Worm (Caenorhabditis elegans) whole organism, late embryonic: ENCODE measurements around the gene ZK1290.14.

Experiments
- C08G9.2 ChIP-seq: sonication (generic microtip); optimal IDR thresholded peaks from 2 replicates; lab custom pipeline; 2016; ENCODE audit warnings: mild to moderate bottlenecking, missing genetic modification characterization, moderate library complexity, missing compliant biosample characterization
- K02D7.2 ChIP-seq: sonication (generic microtip); optimal IDR thresholded peaks from 2 replicates; lab custom pipeline; 2017; ENCODE audit warnings: mild to moderate bottlenecking, missing genetic modification characterization, missing compliant biosample characterization
- Y22D7AL.16 ChIP-seq: sonication (generic microtip); optimal IDR thresholded peaks from 2 replicates; lab custom pipeline; 2016; ENCODE audit warnings: missing genetic modification characterization, missing compliant biosample characterization
- ahr-1 ChIP-seq: sonication (generic microtip); optimal IDR thresholded peaks from 2 replicates; lab custom pipeline; 2016; ENCODE audit warnings: missing genetic modification characterization, missing compliant biosample characterization
- ceh-14 ChIP-seq: sonication (generic microtip); optimal IDR thresholded peaks from 2 replicates; lab custom pipeline; 2016; ENCODE audit warnings: missing genotype, missing genetic modification characterization, missing compliant biosample characterization
- ceh-18 ChIP-seq: sonication (generic microtip); optimal IDR thresholded peaks from 2 replicates; lab custom pipeline; 2016; ENCODE audit warnings: missing genetic modification characterization, missing compliant biosample characterization
- ceh-24 ChIP-seq: sonication (generic microtip); optimal IDR thresholded peaks from 2 replicates; lab custom pipeline; 2016; ENCODE audit warnings: mild to moderate bottlenecking, missing genetic modification characterization, missing compliant biosample characterization
- ceh-30 ChIP-seq: fragments of 150-350 bp; optimal IDR thresholded peaks from 2 replicates; lab custom pipeline; 2014; ENCODE audit warnings: missing biosample characterization, missing genetic modification characterization
- ceh-31 ChIP-seq: sonication (generic microtip); optimal IDR thresholded peaks from 2 replicates; lab custom pipeline; 2016; ENCODE audit warnings: missing genetic modification characterization, missing compliant biosample characterization
- ceh-45 ChIP-seq: fragments of 200-800 bp; sonication (Bioruptor generic); IDR thresholded peaks from 2 replicates; pipeline ENCODE4 v1.3.6; 2022; ENCODE audit warnings: missing genetic modification reagents, missing genetic modification characterization, missing compliant biosample characterization
- ceh-6 ChIP-seq: fragments of 200-800 bp; sonication (Bioruptor generic); optimal IDR thresholded peaks from 2 replicates; lab custom pipeline; 2018; ENCODE audit warnings: mild to moderate bottlenecking, missing genetic modification characterization, missing compliant biosample characterization
- ceh-9 ChIP-seq: sonication (generic microtip); optimal IDR thresholded peaks from 2 replicates; lab custom pipeline; 2016; ENCODE audit warnings: mild to moderate bottlenecking, missing genetic modification characterization, inconsistent platforms, missing compliant biosample characterization
- dve-1 ChIP-seq: sonication (generic microtip); optimal IDR thresholded peaks from 2 replicates; lab custom pipeline; 2017; ENCODE audit warnings: antibody characterized with exemption, mild to moderate bottlenecking, missing genetic modification characterization, missing compliant biosample characterization
- elt-2 ChIP-seq: sonication (generic microtip); optimal IDR thresholded peaks from 2 replicates; lab custom pipeline; 2016; ENCODE audit warnings: missing genetic modification reagents, missing genetic modification characterization, missing compliant biosample characterization
- elt-4 ChIP-seq: sonication (generic microtip); optimal IDR thresholded peaks from 2 replicates; lab custom pipeline; 2016; ENCODE audit warnings: missing genetic modification characterization, missing compliant biosample characterization
- eyg-1 ChIP-seq: sonication (generic microtip); optimal IDR thresholded peaks from 2 replicates; lab custom pipeline; 2016; ENCODE audit warnings: missing genotype, missing genetic modification characterization, missing compliant biosample characterization
- hlh-13 ChIP-seq: fragments of 200-800 bp; sonication (Bioruptor generic); optimal IDR thresholded peaks from 2 replicates; lab custom pipeline; 2018; ENCODE audit warnings: mild to moderate bottlenecking, missing genetic modification characterization, missing compliant biosample characterization
- hlh-6 ChIP-seq: sonication (generic microtip); optimal IDR thresholded peaks from 2 replicates; lab custom pipeline; 2016; ENCODE audit warnings: missing genotype, missing genetic modification characterization, missing compliant biosample characterization
- hlh-8 ChIP-seq: sonication (generic microtip); optimal IDR thresholded peaks from 2 replicates; lab custom pipeline; 2016; ENCODE audit warnings: missing genotype, missing genetic modification characterization, missing compliant biosample characterization
- lim-6 ChIP-seq: sonication (generic microtip); optimal IDR thresholded peaks from 2 replicates; lab custom pipeline; 2016; ENCODE audit warnings: missing genetic modification characterization, missing compliant biosample characterization
- madf-2 ChIP-seq: sonication (generic microtip); optimal IDR thresholded peaks from 2 replicates; lab custom pipeline; 2017; ENCODE audit warnings: missing genetic modification characterization, missing compliant biosample characterization
- nfya-1 ChIP-seq: sonication (generic microtip); optimal IDR thresholded peaks from 2 replicates; lab custom pipeline; 2017; ENCODE audit warnings: missing genetic modification characterization, mild to moderate bottlenecking, missing compliant biosample characterization, antibody characterized with exemption, moderate library complexity
- nhr-232 ChIP-seq: sonication (generic microtip); optimal IDR thresholded peaks from 2 replicates; lab custom pipeline; 2016; ENCODE audit warnings: missing genetic modification characterization, missing compliant biosample characterization
- pat-9 ChIP-seq: fragments of 200-800 bp; sonication (Bioruptor generic); optimal IDR thresholded peaks from 2 replicates; lab custom pipeline; 2018; ENCODE audit warnings: mild to moderate bottlenecking, missing genetic modification characterization, moderate library complexity, missing compliant biosample characterization
- pqm-1 ChIP-seq: sonication (generic microtip); optimal IDR thresholded peaks from 2 replicates; lab custom pipeline; 2016; ENCODE audit warnings: missing genetic modification characterization, missing compliant biosample characterization
- pros-1 ChIP-seq: fragments of 150-350 bp; optimal IDR thresholded peaks from 2 replicates; lab custom pipeline; 2014; ENCODE audit warnings: missing biosample characterization, missing genetic modification reagents, missing genetic modification characterization
- sdc-2 ChIP-seq: sonication (generic microtip); optimal IDR thresholded peaks from 2 replicates; lab custom pipeline; 2016; ENCODE audit warnings: missing genotype, missing genetic modification characterization, missing compliant biosample characterization
- sox-4 ChIP-seq: sonication (generic microtip); optimal IDR thresholded peaks from 2 replicates; lab custom pipeline; 2017; ENCODE audit warnings: mild to moderate bottlenecking, missing genetic modification characterization, inconsistent platforms, missing compliant biosample characterization
- syd-9 ChIP-seq: sonication (generic microtip); optimal IDR thresholded peaks from 2 replicates; lab custom pipeline; 2016; ENCODE audit warnings: mild to moderate bottlenecking, missing genetic modification characterization, moderate library complexity, missing compliant biosample characterization
- ttx-3 ChIP-seq: sonication (generic microtip); optimal IDR thresholded peaks from 2 replicates; lab custom pipeline; 2016; ENCODE audit warnings: missing genetic modification reagents, missing genetic modification characterization, missing compliant biosample characterization
- unc-3 ChIP-seq, 2 experiments: fragments of 200-800 bp in 1 of 2; sonication (Bioruptor generic) in 1 of 2; sonication (generic microtip) in 1 of 2; conservative IDR thresholded peaks in 1 of 2; optimal IDR thresholded peaks in 1 of 2; 2 replicates each; pipeline versions ENCODE4 v1.3.6 to Lab custom; 2016 to 2022; ENCODE audit warnings: missing compliant biosample characterization in 2 of 2, missing genetic modification characterization in 2 of 2, missing genetic modification reagents in 1 of 2
- unc-42 ChIP-seq: sonication (generic microtip); optimal IDR thresholded peaks from 2 replicates; lab custom pipeline; 2016; ENCODE audit warnings: missing genotype, missing genetic modification characterization, missing compliant biosample characterization
- unc-55 ChIP-seq: sonication (generic microtip); optimal IDR thresholded peaks from 2 replicates; lab custom pipeline; 2017; ENCODE audit warnings: missing biosample characterization, missing genetic modification reagents, missing genetic modification characterization
- unc-86 ChIP-seq: sonication (generic microtip); optimal IDR thresholded peaks from 2 replicates; lab custom pipeline; 2016; ENCODE audit warnings: missing genetic modification characterization, missing compliant biosample characterization
- zip-5 ChIP-seq: sonication (generic microtip); optimal IDR thresholded peaks from 2 replicates; lab custom pipeline; 2016; ENCODE audit warnings: missing genetic modification characterization, missing compliant biosample characterization
- ztf-16 ChIP-seq: sonication (generic microtip); optimal IDR thresholded peaks from 2 replicates; lab custom pipeline; 2017; ENCODE audit warnings: missing genetic modification characterization, missing compliant biosample characterization

The ZK1290.14 gene

ce11 chrII:7537603-7538230 lies 17.7 kb downstream of the ZK1290.14 start, which contains the start of gene nfi-1 (continued):
- TF ChIP-seq ceh-24 (no peak), ahr-1 (tag; lab: Kevin White, UChicago) (no peak), madf-2 (no peak), dve-1 (no peak), nfya-1 (tag; lab: Kevin White, UChicago) (no peak), ceh-14 (tag; lab: Kevin White, UChicago) (no peak), zip-5 (tag; lab: Kevin White, UChicago) (no peak), pqm-1 (no peak), unc-3 (GFP tag; conservative IDR thresholded peaks at IDR 0.05; lab: Robert Waterston, UW) (no peak), unc-3 (tag; optimal IDR thresholded peaks at IDR 0.05; lab: Kevin White, UChicago) (no peak), pros-1 (no peak), ztf-16 (tag; lab: Kevin White, UChicago) (no peak), ceh-30 (tag; lab: Kevin White, UChicago) (no peak), hlh-13 (GFP tag; lab: Kevin White, UChicago) (no peak), ceh-9 (tag; lab: Kevin White, UChicago) (no peak), elt-4 (no peak), syd-9 (no peak), ceh-31 (peak; percentile 67), ceh-45 (GFP tag; lab: Robert Waterston, UW) (no peak), nhr-232 (no peak), eyg-1 (tag; lab: Kevin White, UChicago) (no peak), unc-55 (GFP tag; lab: Kevin White, UChicago) (no peak), K02D7.2 (tag; lab: Kevin White, UChicago) (no peak), elt-2 (tag; lab: Kevin White, UChicago) (peak; percentile 44), ceh-18 (tag; lab: Kevin White, UChicago) (no peak), sox-4 (tag; lab: Kevin White, UChicago) (no peak), hlh-8 (tag; lab: Kevin White, UChicago) (peak; percentile 38), unc-86 (tag; lab: Kevin White, UChicago) (no peak), ceh-6 (GFP tag; lab: Kevin White, UChicago) (no peak), sdc-2 (tag; lab: Kevin White, UChicago) (no peak), pat-9 (tag; lab: Kevin White, UChicago) (no peak), hlh-6 (no peak)

- no peak for TF ChIP-seq elt-2 (tag; lab: Kevin White, UChicago)
- no peak for TF ChIP-seq ceh-30 (tag; lab: Kevin White, UChicago)
- TF ChIP-seq unc-86 (tag; lab: Kevin White, UChicago) = no peak
- TF ChIP-seq nhr-232 = no peak
- TF ChIP-seq nfya-1 (tag; lab: Kevin White, UChicago) = no peak
- TF ChIP-seq ttx-3 (tag; lab: Kevin White, UChicago) = no peak
- no peak for TF ChIP-seq Y22D7AL.16 (tag; lab: Kevin White, UChicago)
- no peak for TF ChIP-seq lim-6 (tag; lab: Kevin White, UChicago)
- TF ChIP-seq K02D7.2 (tag; lab: Kevin White, UChicago) = no peak
- no peak for TF ChIP-seq zip-5 (tag; lab: Kevin White, UChicago)
- no peak for TF ChIP-seq unc-3 (GFP tag; conservative IDR thresholded peaks at IDR 0.05; lab: Robert Waterston, UW)
- no peak for TF ChIP-seq unc-3 (tag; optimal IDR thresholded peaks at IDR 0.05; lab: Kevin White, UChicago)
Measured at ce11 chrII:7534934-7535333, 20.5 kb downstream of the ZK1290.14 start, which contains the start of gene ZK1290.13. Gene ZK1290.13, plus strand, starts transcription at chrII:7535006.

- no peak for TF ChIP-seq madf-2
- TF ChIP-seq C08G9.2 = no peak
- TF ChIP-seq unc-42 (tag; lab: Kevin White, UChicago) = no peak
Measured at ce11 chrII:7534369-7534768, 21.0 kb downstream of the ZK1290.14 start, which contains the start of gene wrt-10. Gene wrt-10, minus strand, starts transcription at chrII:7534563.
